Fruit fly (Drosophila melanogaster) whole organism, embryonic: ENCODE data around the gene Orct2.

Source experiments
- Abd-B ChIP-seq: fragments of 200-800 bp; sonication (Bioruptor generic); optimal IDR thresholded peaks from 2 replicates; lab custom pipeline; 2018; ENCODE audit warnings: missing biosample characterization, mild to moderate bottlenecking, missing genetic modification characterization, moderate library complexity
- Bteb2 ChIP-seq: fragments of 200-800 bp; sonication (Bioruptor generic); optimal IDR thresholded peaks from 2 replicates; lab custom pipeline; 2016; ENCODE audit warnings: missing biosample characterization, missing genetic modification characterization
- CG10267 ChIP-seq: fragments of 200-800 bp; sonication (Bioruptor generic); optimal IDR thresholded peaks from 2 replicates; lab custom pipeline; 2018; ENCODE audit warnings: missing biosample characterization, mild to moderate bottlenecking, missing genetic modification characterization, moderate library complexity
- CG11695 ChIP-seq: fragments of 200-800 bp; sonication (Bioruptor generic); IDR thresholded peaks from 3 replicates; pipeline ENCODE4 v1.3.6; 2022; ENCODE audit warnings: missing biosample characterization, missing genetic modification characterization
- CG12659 ChIP-seq: fragments of 200-800 bp; sonication (Bioruptor generic); optimal IDR thresholded peaks from 3 replicates; lab custom pipeline; 2017; ENCODE audit warnings: mild to moderate bottlenecking, missing biosample characterization, missing genetic modification reagents, missing genetic modification characterization
- CG16815 ChIP-seq: fragments of 200-800 bp; sonication (Bioruptor generic); optimal IDR thresholded peaks from 3 replicates; lab custom pipeline; 2017; ENCODE audit warnings: missing biosample characterization, mild to moderate bottlenecking, missing genetic modification characterization
- CG17912 ChIP-seq: fragments of 200-800 bp; sonication (Bioruptor generic); optimal IDR thresholded peaks from 2 replicates; lab custom pipeline; 2018; ENCODE audit warnings: missing biosample characterization, mild to moderate bottlenecking, missing genetic modification characterization
- CG18011 ChIP-seq: fragments of 200-800 bp; sonication (Bioruptor generic); optimal IDR thresholded peaks from 2 replicates; lab custom pipeline; 2017; ENCODE audit warnings: missing biosample characterization, missing genetic modification characterization, mild to moderate bottlenecking, moderate library complexity, missing genotype
- CG2889 ChIP-seq: fragments of 200-800 bp; sonication (Bioruptor generic); IDR thresholded peaks from 3 replicates; pipeline ENCODE4 v1.3.6; 2022; ENCODE audit warnings: missing biosample characterization, missing genetic modification characterization
- CG32772 ChIP-seq: fragments of 200-800 bp; sonication (Bioruptor generic); IDR thresholded peaks from 2 replicates; pipeline ENCODE4 v1.3.6; 2022; ENCODE audit warnings: missing biosample characterization, missing genetic modification characterization
- CG33557 ChIP-seq: fragments of 200-800 bp; sonication (Bioruptor generic); optimal IDR thresholded peaks from 2 replicates; lab custom pipeline; 2019; ENCODE audit warnings: missing biosample characterization, mild to moderate bottlenecking, missing genetic modification characterization, moderate library complexity
- CG4282 ChIP-seq: fragments of 200-800 bp; sonication (Bioruptor generic); optimal IDR thresholded peaks from 2 replicates; lab custom pipeline; 2016; ENCODE audit warnings: missing biosample characterization, missing genetic modification characterization
- CG4617 ChIP-seq: fragments of 200-800 bp; sonication (Bioruptor generic); optimal IDR thresholded peaks from 3 replicates; lab custom pipeline; 2016; ENCODE audit warnings: missing biosample characterization, missing genetic modification characterization, borderline replicate concordance
- CG4707 ChIP-seq: fragments of 200-800 bp; sonication (Bioruptor generic); optimal IDR thresholded peaks from 2 replicates; lab custom pipeline; 2018; ENCODE audit warnings: missing biosample characterization, mild to moderate bottlenecking, missing genetic modification characterization, moderate library complexity
- CG6175 ChIP-seq: fragments of 200-800 bp; sonication (Bioruptor generic); IDR thresholded peaks from 3 replicates; pipeline ENCODE4 v1.3.6; 2022; ENCODE audit warnings: missing biosample characterization, missing genetic modification characterization
- CG7372 ChIP-seq: fragments of 200-800 bp; sonication (Bioruptor generic); IDR thresholded peaks from 2 replicates; pipeline ENCODE4 v1.3.6; 2022; ENCODE audit warnings: missing biosample characterization, missing genetic modification characterization
- CG7786 ChIP-seq: fragments of 200-800 bp; sonication (Bioruptor generic); optimal IDR thresholded peaks from 2 replicates; lab custom pipeline; 2016; ENCODE audit warnings: missing biosample characterization, missing genetic modification characterization
- CG9215 ChIP-seq: fragments of 200-800 bp; sonication (Bioruptor generic); IDR thresholded peaks from 2 replicates; pipeline ENCODE4 v1.3.6; 2022; ENCODE audit warnings: missing biosample characterization, missing genetic modification characterization
- Doc2 ChIP-seq: fragments of 200-800 bp; sonication (Bioruptor generic); IDR thresholded peaks from 2 replicates; pipeline ENCODE4 v1.3.6; 2022; ENCODE audit warnings: missing biosample characterization, missing genetic modification characterization
- Hr78 ChIP-seq, 2 experiments: fragments of 200-800 bp in 1 of 2; fragments of >200 bp in 1 of 2; sonication (Bioruptor generic) in 1 of 2; optimal IDR thresholded peaks; 2 replicates each; lab custom pipeline; 2017 to 2019; ENCODE audit warnings: missing biosample characterization in 2 of 2, missing genetic modification characterization in 2 of 2, mild to moderate bottlenecking in 1 of 2, moderate library complexity in 1 of 2
- Lhr ChIP-seq: fragments of 200-800 bp; sonication (Bioruptor generic); optimal IDR thresholded peaks from 3 replicates; lab custom pipeline; 2017; ENCODE audit warnings: mild to moderate bottlenecking, missing biosample characterization, missing genetic modification reagents, missing genetic modification characterization
- Oli ChIP-seq: fragments of 200-800 bp; sonication (Bioruptor generic); optimal IDR thresholded peaks from 2 replicates; lab custom pipeline; 2018; ENCODE audit warnings: missing biosample characterization, mild to moderate bottlenecking, missing genetic modification characterization, moderate library complexity
- Spps ChIP-seq: fragments of 200-800 bp; sonication (Bioruptor generic); optimal IDR thresholded peaks from 2 replicates; lab custom pipeline; 2018; ENCODE audit warnings: missing biosample characterization, mild to moderate bottlenecking, missing genetic modification characterization
- Sry-δ ChIP-seq: fragments of 200-800 bp; sonication (Bioruptor generic); optimal IDR thresholded peaks from 2 replicates; lab custom pipeline; 2016; ENCODE audit warnings: missing biosample characterization, missing genetic modification characterization
- Stat92E ChIP-seq, 3 experiments: fragments of >200 bp in 2 of 3; fragments of 200-800 bp in 1 of 3; sonication (Bioruptor generic) in 1 of 3; optimal IDR thresholded peaks; 2 replicates each; lab custom pipeline; 2017 to 2019; ENCODE audit warnings: missing biosample characterization in 3 of 3, missing genetic modification characterization in 3 of 3, mild to moderate bottlenecking in 1 of 3, moderate library complexity in 1 of 3
- Trl ChIP-seq, 3 experiments: fragments of >200 bp in 2 of 3; fragments of 200-800 bp in 1 of 3; sonication (Bioruptor generic) in 1 of 3; optimal IDR thresholded peaks; 2 replicates in 1 of 3; 3 replicates in 2 of 3; lab custom pipeline; 2016 to 2017; ENCODE audit warnings: missing biosample characterization in 1 of 3, missing genetic modification characterization in 1 of 3
- Vsx1 ChIP-seq: fragments of 200-800 bp; sonication (Bioruptor generic); optimal IDR thresholded peaks from 2 replicates; lab custom pipeline; 2017; ENCODE audit warnings: missing biosample characterization, mild to moderate bottlenecking, missing genetic modification characterization, missing genetic modification reagents
- Xrp1 ChIP-seq: fragments of 200-800 bp; sonication (Bioruptor generic); IDR thresholded peaks from 2 replicates; pipeline ENCODE4 v1.3.6; 2022; ENCODE audit warnings: missing biosample characterization, missing genetic modification characterization
- YL-1 ChIP-seq: fragments of 200-800 bp; sonication (Bioruptor generic); optimal IDR thresholded peaks from 3 replicates; lab custom pipeline; 2017; ENCODE audit warnings: missing biosample characterization, mild to moderate bottlenecking, missing genetic modification characterization
- abd-A ChIP-seq: fragments of 200-800 bp; sonication (Bioruptor generic); optimal IDR thresholded peaks from 3 replicates; lab custom pipeline; 2019; ENCODE audit warnings: missing biosample characterization, mild to moderate bottlenecking, missing genetic modification characterization, moderate library complexity
- ac ChIP-seq: fragments of 200-800 bp; sonication (Bioruptor generic); optimal IDR thresholded peaks from 3 replicates; lab custom pipeline; 2017; ENCODE audit warnings: missing biosample characterization, mild to moderate bottlenecking, missing genetic modification characterization
- ase ChIP-seq: fragments of 200-800 bp; sonication (Bioruptor generic); IDR thresholded peaks from 3 replicates; pipeline ENCODE4 v1.3.6; 2022; ENCODE audit warnings: missing biosample characterization, missing genetic modification characterization
- cad ChIP-seq: fragments of >200 bp; optimal IDR thresholded peaks from 2 replicates; lab custom pipeline; 2017; ENCODE audit warnings: missing biosample characterization, missing genetic modification characterization
- caup ChIP-seq: fragments of 200-800 bp; sonication (Bioruptor generic); optimal IDR thresholded peaks from 3 replicates; lab custom pipeline; 2017; ENCODE audit warnings: missing biosample characterization, mild to moderate bottlenecking, missing genetic modification characterization, moderate library complexity; ENCODE audit not compliant: severe bottlenecking
- cg ChIP-seq: fragments of 200-800 bp; sonication (Bioruptor generic); optimal IDR thresholded peaks from 3 replicates; lab custom pipeline; 2019; ENCODE audit warnings: missing biosample characterization, mild to moderate bottlenecking, missing genetic modification characterization, moderate library complexity
- dan ChIP-seq: fragments of 200-800 bp; sonication (Bioruptor generic); IDR thresholded peaks from 2 replicates; pipeline ENCODE4 v1.3.6; 2022; ENCODE audit warnings: missing biosample characterization, missing genetic modification characterization
- dmrt11E ChIP-seq: fragments of 200-800 bp; sonication (Bioruptor generic); optimal IDR thresholded peaks from 3 replicates; lab custom pipeline; 2018; ENCODE audit warnings: missing biosample characterization, mild to moderate bottlenecking, missing genetic modification characterization, moderate library complexity
- dmrt99B ChIP-seq: fragments of 200-800 bp; sonication (Bioruptor generic); optimal IDR thresholded peaks from 2 replicates; lab custom pipeline; 2018; ENCODE audit warnings: missing biosample characterization, mild to moderate bottlenecking, missing genetic modification characterization, moderate library complexity
- ems ChIP-seq: fragments of 200-800 bp; sonication (Bioruptor generic); optimal IDR thresholded peaks from 3 replicates; lab custom pipeline; 2016; ENCODE audit warnings: missing biosample characterization, missing genetic modification characterization
- fd64A ChIP-seq: fragments of 200-800 bp; sonication (Bioruptor generic); optimal IDR thresholded peaks from 3 replicates; lab custom pipeline; 2018; ENCODE audit warnings: missing biosample characterization, mild to moderate bottlenecking, missing genetic modification characterization
- grn ChIP-seq: fragments of 200-800 bp; sonication (Bioruptor generic); optimal IDR thresholded peaks from 3 replicates; lab custom pipeline; 2017; ENCODE audit warnings: missing biosample characterization, missing genetic modification characterization
- jumu ChIP-seq: fragments of 200-800 bp; sonication (Bioruptor generic); optimal IDR thresholded peaks from 3 replicates; lab custom pipeline; 2016; ENCODE audit warnings: missing biosample characterization, missing genetic modification characterization
- lilli ChIP-seq: fragments of 200-800 bp; sonication (Bioruptor generic); optimal IDR thresholded peaks from 3 replicates; lab custom pipeline; 2016; ENCODE audit warnings: missing biosample characterization, missing genetic modification characterization
- nerfin-2 ChIP-seq: fragments of 200-800 bp; sonication (Bioruptor generic); IDR thresholded peaks from 2 replicates; pipeline ENCODE4 v1.3.6; 2022; ENCODE audit warnings: missing biosample characterization, missing genetic modification characterization; ENCODE audit not compliant: partially characterized antibody
- onecut ChIP-seq: fragments of 200-800 bp; sonication (Bioruptor generic); IDR thresholded peaks from 2 replicates; pipeline ENCODE4 v1.3.6; 2022; ENCODE audit warnings: missing biosample characterization, missing genetic modification characterization
- phol ChIP-seq: fragments of 200-800 bp; sonication (Bioruptor generic); optimal IDR thresholded peaks from 3 replicates; lab custom pipeline; 2018; ENCODE audit warnings: missing biosample characterization, mild to moderate bottlenecking, missing genetic modification characterization, moderate library complexity
- ranshi ChIP-seq: fragments of 200-800 bp; sonication (Bioruptor generic); IDR thresholded peaks from 2 replicates; pipeline ENCODE4 v1.3.6; 2022; ENCODE audit warnings: missing biosample characterization, missing genetic modification characterization
- tin ChIP-seq: fragments of 200-800 bp; sonication (Bioruptor generic); optimal IDR thresholded peaks from 3 replicates; lab custom pipeline; 2016; ENCODE audit warnings: missing biosample characterization, missing genetic modification characterization
- unpg ChIP-seq: fragments of 200-800 bp; sonication (Bioruptor generic); optimal IDR thresholded peaks from 3 replicates; lab custom pipeline; 2018; ENCODE audit warnings: missing biosample characterization, mild to moderate bottlenecking, missing genetic modification characterization, moderate library complexity
- wek ChIP-seq: fragments of 200-800 bp; sonication (Bioruptor generic); optimal IDR thresholded peaks from 3 replicates; lab custom pipeline; 2018; ENCODE audit warnings: missing biosample characterization, mild to moderate bottlenecking, missing genetic modification characterization, moderate library complexity

Gene Orct2

DNA sequence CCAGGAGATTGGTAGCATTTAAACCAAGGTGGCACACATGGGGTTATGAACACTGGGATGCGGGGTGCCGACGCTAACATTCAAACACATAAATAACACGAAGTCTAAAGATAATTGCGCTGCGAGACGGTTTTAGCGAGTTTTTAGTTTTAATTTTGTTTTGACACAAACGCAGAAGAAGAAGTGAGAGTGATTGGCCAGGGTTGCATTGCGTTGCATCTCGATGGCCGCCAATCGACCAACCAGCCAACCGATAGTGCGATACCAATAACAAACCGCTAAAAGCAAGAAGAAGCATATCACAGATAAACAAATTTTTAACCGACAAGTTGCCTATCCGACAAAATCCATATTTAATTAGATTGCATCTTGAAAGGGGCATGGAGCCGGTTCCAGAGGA lies 46.1 kb upstream of the Orct2 start, which contains the start of the genes Spps and CG13609 (continued):
- TF ChIP-seq Doc2 (GFP tag; lab: Robert Waterston, UW), result no peak
- TF ChIP-seq caup (GFP tag; lab: Kevin White, UChicago), result peak; percentile 33
- no peak for TF ChIP-seq abd-A (tag; lab: Kevin White, UChicago)
- TF ChIP-seq tin, result no peak
- TF ChIP-seq dmrt11E, result peak; percentile 4
- no peak for TF ChIP-seq Vsx1 (GFP tag; lab: Kevin White, UChicago)
- no peak for TF ChIP-seq CG32772 (GFP tag; lab: Robert Waterston, UW)
- no peak for TF ChIP-seq CG6175 (GFP tag; lab: Robert Waterston, UW)
- TF ChIP-seq ranshi (GFP tag; lab: Robert Waterston, UW), result peak; percentile 28; the same call in 1 of the 2 replicates
- TF ChIP-seq CG11695, result no peak
- peak; percentile 40 for TF ChIP-seq CG10267
- TF ChIP-seq Sry-δ (GFP tag; lab: Kevin White, UChicago), result peak; percentile 91
- no peak for TF ChIP-seq fd64A (GFP tag; lab: Kevin White, UChicago)
- peak; percentile 65 for TF ChIP-seq grn
- no peak for TF ChIP-seq dan (GFP tag; lab: Robert Waterston, UW)
- no peak for TF ChIP-seq CG4707
- TF ChIP-seq ase, result no peak
- TF ChIP-seq jumu (GFP tag; lab: Kevin White, UChicago), result no peak
- TF ChIP-seq CG33557 (GFP tag; lab: Kevin White, UChicago), result peak; percentile 46
- no peak for TF ChIP-seq CG7786
- TF ChIP-seq unpg (GFP tag; lab: Kevin White, UChicago), result no peak
- TF ChIP-seq CG18011 (GFP tag; lab: Kevin White, UChicago), result no peak
- TF ChIP-seq ems, result peak; percentile 1
- no peak for TF ChIP-seq dmrt99B (tag; lab: Kevin White, UChicago)
- no peak for TF ChIP-seq cg
- no peak for TF ChIP-seq wek (GFP tag; lab: Kevin White, UChicago)
- TF ChIP-seq CG2889 (GFP tag; lab: Robert Waterston, UW), result no peak
- TF ChIP-seq ac (GFP tag; lab: Kevin White, UChicago), result no peak
- peak; percentile 98 for TF ChIP-seq CG4617 (GFP tag; lab: Kevin White, UChicago)
- TF ChIP-seq lilli (GFP tag; lab: Kevin White, UChicago), result peak; percentile 47
- TF ChIP-seq Oli (tag; lab: Kevin White, UChicago), result no peak
- TF ChIP-seq onecut (GFP tag; lab: Robert Waterston, UW), result no peak
- no peak for TF ChIP-seq Hr78 (GFP tag; optimal IDR thresholded peaks at IDR 0.05; lab: Kevin White, UChicago)
- TF ChIP-seq Spps (tag; lab: Kevin White, UChicago), result peak; percentile 52
- peak; percentile 94 for TF ChIP-seq nerfin-2 (GFP tag; lab: Robert Waterston, UW)
- peak; percentile 25 for TF ChIP-seq CG17912 (GFP tag; lab: Kevin White, UChicago)
- no peak for TF ChIP-seq CG16815 (GFP tag; lab: Kevin White, UChicago)
- no peak for TF ChIP-seq CG4282 (GFP tag; lab: Kevin White, UChicago)
- TF ChIP-seq Abd-B, result no peak
- TF ChIP-seq Trl (optimal IDR thresholded peaks at IDR 0.05; lab: Kevin White, UChicago), result no peak
- TF ChIP-seq Trl (GFP tag; optimal IDR thresholded peaks at IDR 0.05; lab: Kevin White, UChicago), result no peak
- no peak for TF ChIP-seq Xrp1 (GFP tag; lab: Robert Waterston, UW)
- no peak for TF ChIP-seq Stat92E (GFP tag; optimal IDR thresholded peaks at IDR 0.05; lab: Kevin White, UChicago)
- peak; percentile 77 for TF ChIP-seq CG12659 (GFP tag; lab: Kevin White, UChicago)
- no peak for TF ChIP-seq cad (GFP tag; lab: Kevin White, UChicago)
- no peak for TF ChIP-seq CG9215 (GFP tag; lab: Robert Waterston, UW)
- no peak for TF ChIP-seq CG7372 (GFP tag; lab: Robert Waterston, UW)
- TF ChIP-seq Lhr (GFP tag; lab: Kevin White, UChicago), result peak; percentile 9
- no peak for TF ChIP-seq Bteb2 (GFP tag; lab: Kevin White, UChicago)
- TF ChIP-seq YL-1 (GFP tag; lab: Kevin White, UChicago), result peak; percentile 89
- TF ChIP-seq phol (tag; lab: Kevin White, UChicago), result peak; percentile 65
